Worm (Caenorhabditis elegans) whole organism, L4 larva: ENCODE data around the gene sra-4.

Source experiments
- F49E8.2 ChIP-seq: sonication (generic microtip); optimal IDR thresholded peaks from 2 replicates; lab custom pipeline; 2016; ENCODE audit warnings: missing compliant biosample characterization, mild to moderate bottlenecking, missing genetic modification characterization, borderline replicate concordance
- R02D3.7 ChIP-seq: fragments of 150-350 bp; sonication (generic microtip); optimal IDR thresholded peaks from 3 replicates; lab custom pipeline; 2014; ENCODE audit warnings: missing biosample characterization, missing genetic modification characterization
- Y75B8A.6 ChIP-seq: fragments of 200-800 bp; sonication (Bioruptor generic); IDR thresholded peaks from 2 replicates; pipeline ENCODE4 v1.3.6; 2022; ENCODE audit warnings: missing genetic modification reagents, missing genetic modification characterization, missing compliant biosample characterization
- aha-1 ChIP-seq: fragments of 150-350 bp; peaks from one replicate; lab custom pipeline; 2014; ENCODE audit warnings: missing biosample characterization, missing genetic modification characterization
- attf-4 ChIP-seq: sonication (generic microtip); optimal IDR thresholded peaks from 3 replicates; lab custom pipeline; 2017; ENCODE audit warnings: missing biosample characterization, missing genetic modification characterization
- ceh-28 ChIP-seq: fragments of 150-350 bp; optimal IDR thresholded peaks from 2 replicates; lab custom pipeline; 2014; ENCODE audit warnings: missing biosample characterization, missing genetic modification reagents, missing genetic modification characterization
- ceh-62 ChIP-seq: sonication (generic microtip); optimal IDR thresholded peaks from 2 replicates; lab custom pipeline; 2017; ENCODE audit warnings: missing biosample characterization, missing genetic modification characterization
- ctbp-1 ChIP-seq: fragments of 200-800 bp; sonication (Bioruptor generic); IDR thresholded peaks from 2 replicates; pipeline ENCODE4 v1.3.6; 2022; ENCODE audit warnings: missing genetic modification reagents, missing genetic modification characterization, missing compliant biosample characterization
- daf-16 ChIP-seq, 3 experiments: sonication (generic microtip); optimal IDR thresholded peaks; 2 replicates each; lab custom pipeline; 2016 to 2017; ENCODE audit warnings: missing genetic modification characterization in 3 of 3, missing genetic modification reagents in 3 of 3, mild to moderate bottlenecking in 2 of 3, missing compliant biosample characterization in 2 of 3, missing biosample characterization in 1 of 3, moderate library complexity in 1 of 3
- daf-19 ChIP-seq: fragments of 200-800 bp; sonication (Bioruptor generic); conservative IDR thresholded peaks from 2 replicates; pipeline ENCODE4 v1.3.6; 2022; ENCODE audit warnings: missing genetic modification characterization, missing compliant biosample characterization
- dmd-6 ChIP-seq: fragments of 200-800 bp; sonication (Bioruptor generic); IDR thresholded peaks from 2 replicates; pipeline ENCODE4 v1.3.6; 2022; ENCODE audit warnings: missing genetic modification reagents, missing genetic modification characterization, missing compliant biosample characterization
- dve-1 ChIP-seq: sonication (generic microtip); optimal IDR thresholded peaks from 2 replicates; lab custom pipeline; 2017; ENCODE audit warnings: antibody characterized with exemption, mild to moderate bottlenecking, missing genetic modification characterization, missing compliant biosample characterization; ENCODE audit not compliant: insufficient read depth
- egl-43 ChIP-seq: fragments of 200-800 bp; sonication (Bioruptor generic); IDR thresholded peaks from 2 replicates; pipeline ENCODE4 v1.3.6; 2022; ENCODE audit warnings: missing genetic modification reagents, missing genetic modification characterization, missing compliant biosample characterization
- gei-8 ChIP-seq: fragments of 200-800 bp; sonication (Bioruptor generic); optimal IDR thresholded peaks from 2 replicates; lab custom pipeline; 2018; ENCODE audit warnings: mild to moderate bottlenecking, missing genetic modification characterization, missing compliant biosample characterization
- hlh-11 ChIP-seq: fragments of 200-800 bp; sonication (Bioruptor generic); optimal IDR thresholded peaks from 2 replicates; lab custom pipeline; 2018; ENCODE audit warnings: mild to moderate bottlenecking, missing genetic modification characterization, missing compliant biosample characterization
- hlh-30 ChIP-seq: sonication (generic microtip); optimal IDR thresholded peaks from 2 replicates; lab custom pipeline; 2017; ENCODE audit warnings: antibody characterized with exemption, mild to moderate bottlenecking, missing genetic modification characterization, missing compliant biosample characterization; ENCODE audit not compliant: insufficient read depth
- hmg-1.1 ChIP-seq: fragments of 200-800 bp; sonication (Bioruptor generic); IDR thresholded peaks from 2 replicates; pipeline ENCODE4 v1.3.6; 2022; ENCODE audit warnings: missing genetic modification reagents, missing genetic modification characterization, missing compliant biosample characterization
- lsy-2 ChIP-seq, 2 experiments: fragments of 150-350 bp in 1 of 2; sonication (generic microtip) in 1 of 2; optimal IDR thresholded peaks; 2 replicates each; lab custom pipeline; 2014 to 2017; ENCODE audit warnings: missing biosample characterization in 2 of 2, missing genetic modification characterization in 2 of 2
- mdl-1 ChIP-seq, 2 experiments: fragments of 150-350 bp in 1 of 2; sonication (generic microtip) in 1 of 2; optimal IDR thresholded peaks; 2 replicates each; lab custom pipeline; 2014 to 2017; ENCODE audit warnings: missing biosample characterization in 2 of 2, missing genetic modification characterization in 2 of 2
- mdt-29 ChIP-seq: fragments of 200-800 bp; sonication (Bioruptor generic); IDR thresholded peaks from 2 replicates; pipeline ENCODE4 v1.3.6; 2022; ENCODE audit warnings: missing genetic modification reagents, missing genetic modification characterization, missing compliant biosample characterization
- mep-1 ChIP-seq: fragments of 150-350 bp; sonication (generic microtip); optimal IDR thresholded peaks from 3 replicates; lab custom pipeline; 2014; ENCODE audit warnings: missing biosample characterization, missing genetic modification characterization
- nhr-237 ChIP-seq: sonication (generic microtip); optimal IDR thresholded peaks from 2 replicates; lab custom pipeline; 2017; ENCODE audit warnings: missing biosample characterization, missing genetic modification characterization
- nhr-28 ChIP-seq: fragments of 150-350 bp; optimal IDR thresholded peaks from 2 replicates; lab custom pipeline; 2014; ENCODE audit warnings: missing biosample characterization, missing genetic modification characterization
- nhr-48 ChIP-seq: sonication (generic microtip); optimal IDR thresholded peaks from 2 replicates; lab custom pipeline; 2016; ENCODE audit warnings: mild to moderate bottlenecking, missing genetic modification characterization, missing compliant biosample characterization
- rbr-2 ChIP-seq: sonication (generic microtip); optimal IDR thresholded peaks from 2 replicates; lab custom pipeline; 2016; ENCODE audit warnings: missing genotype, missing genetic modification characterization, missing compliant biosample characterization
- snpc-4 ChIP-seq: fragments of 150-350 bp; optimal IDR thresholded peaks from 2 replicates; lab custom pipeline; 2014; ENCODE audit warnings: missing biosample characterization, missing genetic modification characterization
- spr-1 ChIP-seq: sonication (generic microtip); optimal IDR thresholded peaks from 2 replicates; lab custom pipeline; 2016; ENCODE audit warnings: mild to moderate bottlenecking, missing genetic modification characterization, missing compliant biosample characterization
- tag-97 ChIP-seq: fragments of 200-800 bp; sonication (Bioruptor generic); IDR thresholded peaks from 2 replicates; pipeline ENCODE4 v1.3.6; 2022; ENCODE audit warnings: missing genetic modification characterization, missing compliant biosample characterization
- tra-1 ChIP-seq: fragments of 200-800 bp; sonication (Bioruptor generic); IDR thresholded peaks from 2 replicates; pipeline ENCODE4 v1.3.6; 2022; ENCODE audit warnings: missing genetic modification reagents, missing genetic modification characterization, missing compliant biosample characterization
- unc-39 ChIP-seq: sonication (generic microtip); optimal IDR thresholded peaks from 2 replicates; lab custom pipeline; 2017; ENCODE audit warnings: missing biosample characterization, missing genetic modification characterization
- unc-62 ChIP-seq, 3 experiments: fragments of 150-350 bp in 1 of 3; sonication (generic microtip); optimal IDR thresholded peaks in 2 of 3; peaks in 1 of 3; 1 replicate in 1 of 3; 2 replicates in 2 of 3; lab custom pipeline; 2014 to 2017; ENCODE audit warnings: missing biosample characterization in 3 of 3, missing genetic modification characterization in 3 of 3, missing genetic modification reagents in 3 of 3, missing genotype in 1 of 3
- vab-7 ChIP-seq: fragments of 200-800 bp; sonication (Bioruptor generic); IDR thresholded peaks from 2 replicates; pipeline ENCODE4 v1.3.6; 2022; ENCODE audit warnings: missing genetic modification reagents, missing genetic modification characterization, missing compliant biosample characterization

sra-4 gene

DNA sequence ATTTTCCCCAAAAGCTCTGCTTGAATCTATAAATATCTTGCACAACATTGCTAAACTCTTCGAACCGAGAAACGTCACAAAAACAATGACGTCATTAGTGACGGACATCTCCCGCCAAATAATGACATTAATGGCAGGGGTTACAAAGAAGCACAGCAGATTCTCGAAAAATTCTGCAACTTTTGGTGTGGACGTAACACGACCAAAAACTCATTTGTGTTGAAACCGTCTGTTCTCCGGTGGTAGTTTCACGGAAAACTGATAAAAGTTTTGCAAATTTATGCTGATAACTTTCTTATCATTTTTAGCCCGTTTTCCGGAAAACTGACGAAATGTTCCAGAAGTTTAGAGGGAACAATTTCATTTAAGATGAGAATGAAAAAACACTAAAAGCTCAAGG is 44.1 kb downstream of the sra-4 start (continued):
- TF ChIP-seq snpc-4 (tag; lab: Kevin White, UChicago) (no peak), mdt-29 (GFP tag; lab: Robert Waterston, UW) (0 out of 2 replicates have a peak, but pooled peaks have one; percentile 25), dve-1 (tag; lab: Kevin White, UChicago) (peak; percentile 32), daf-19 (GFP tag; lab: Robert Waterston, UW) (no peak), nhr-237 (tag; lab: Kevin White, UChicago) (no peak), rbr-2 (tag; lab: Kevin White, UChicago) (no peak), daf-16 (GFP tag; optimal IDR thresholded peaks at IDR 0.05; lab: Kevin White, UChicago) (no peak), daf-16 (tag; optimal IDR thresholded peaks at IDR 0.05; lab: Kevin White, UChicago) (peak; percentile 31), Y75B8A.6 (GFP tag; lab: Robert Waterston, UW) (no peak), unc-39 (no peak), F49E8.2 (tag; lab: Kevin White, UChicago) (no peak), ceh-62 (no peak), spr-1 (no peak)

DNA sequence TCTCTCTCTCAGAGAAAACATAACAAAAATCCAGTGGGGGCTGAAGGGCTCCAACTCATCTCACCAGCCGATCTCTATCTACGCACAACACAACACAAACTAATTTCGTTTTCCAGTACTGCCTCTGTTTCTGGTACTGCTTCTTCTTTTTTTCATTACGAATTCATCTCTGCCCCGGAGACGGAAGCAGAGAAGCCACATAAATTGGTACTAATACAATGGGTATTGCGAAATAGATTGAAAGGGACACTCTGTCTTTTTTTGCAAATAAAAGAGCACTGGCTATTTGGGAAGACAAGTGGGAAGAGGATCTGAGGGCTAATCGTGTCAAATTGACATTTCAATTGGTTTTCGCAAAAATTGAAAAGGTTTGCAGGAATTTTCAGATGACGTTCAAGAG is 45.4 kb downstream of the sra-4 start:
- TF ChIP-seq R02D3.7 (tag; lab: Kevin White, UChicago): no peak
- peak; percentile 52; the same call in 1 of the 2 replicates for TF ChIP-seq ctbp-1 (GFP tag; lab: Robert Waterston, UW)
- TF ChIP-seq lsy-2 (tag; optimal IDR thresholded peaks at IDR 0.05; lab: Kevin White, UChicago): peak in 1 of 2 experiments; percentile 14
- TF ChIP-seq ceh-28 (tag; lab: Kevin White, UChicago): no peak
- TF ChIP-seq nhr-48 (tag; lab: Kevin White, UChicago): no peak
- TF ChIP-seq hlh-30 (tag; lab: Kevin White, UChicago): no peak
- peak; percentile 25 for TF ChIP-seq mep-1 (tag; lab: Kevin White, UChicago)
- TF ChIP-seq hmg-1.1: no peak
- TF ChIP-seq tra-1 (GFP tag; lab: Robert Waterston, UW): no peak
- TF ChIP-seq egl-43 (GFP tag; lab: Robert Waterston, UW): no peak
- TF ChIP-seq, all 104 proteins: peak for 3

DNA sequence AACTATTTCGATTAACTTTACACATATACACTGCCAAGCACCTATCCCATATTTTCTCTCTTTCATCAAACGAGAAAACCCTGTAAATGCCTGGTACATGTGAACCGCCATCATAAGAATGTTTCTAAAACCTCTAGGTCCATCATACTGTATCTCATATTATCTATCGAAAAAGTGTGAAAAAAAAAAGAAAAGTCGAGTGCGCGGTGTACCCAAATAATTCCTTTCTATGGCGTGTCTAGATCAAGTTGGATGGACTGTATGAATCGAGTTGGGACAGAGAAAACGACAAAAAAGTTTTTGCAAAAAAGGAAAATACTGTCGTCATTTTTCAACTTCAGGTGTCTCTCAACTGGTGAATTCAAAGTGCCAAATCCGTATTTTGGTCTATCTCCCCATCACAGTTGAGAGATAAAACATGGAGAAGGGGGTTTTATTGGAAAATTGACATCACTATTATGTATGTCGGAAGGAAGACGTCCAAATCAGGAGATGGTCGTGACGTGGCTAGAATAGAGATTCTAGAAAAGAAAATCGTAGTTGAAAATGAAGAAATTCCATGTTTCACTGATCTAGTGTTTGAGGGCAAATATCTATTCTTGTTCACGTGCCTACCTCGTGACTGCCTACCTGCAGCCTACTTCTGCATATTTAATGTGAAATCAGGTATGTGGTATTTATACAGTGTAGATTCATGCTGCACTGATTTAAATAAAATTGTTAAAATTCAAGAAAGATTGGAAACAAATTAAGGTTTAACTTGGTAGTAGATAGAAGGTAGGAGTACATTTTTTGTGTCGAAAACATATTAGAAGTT is 49.2 kb downstream of the sra-4 start:
- TF ChIP-seq hlh-30 (tag; lab: Kevin White, UChicago) (peak; percentile 56), mdl-1 (tag; optimal IDR thresholded peaks at IDR 0.05; lab: Kevin White, UChicago) (peak in 1 of 2 experiments; percentile 25), tra-1 (GFP tag; lab: Robert Waterston, UW) (0 out of 2 replicates have a peak, but pooled peaks have one; percentile 61), attf-4 (no peak), nhr-28 (peak; percentile 31), hlh-11 (peak; percentile 30), aha-1 (tag; lab: Kevin White, UChicago) (peak; percentile 93), dmd-6 (GFP tag; lab: Robert Waterston, UW) (peak; percentile 46), gei-8 (peak; percentile 5), nhr-48 (tag; lab: Kevin White, UChicago) (peak; percentile 97), vab-7 (GFP tag; lab: Robert Waterston, UW) (no peak), tag-97 (GFP tag; lab: Robert Waterston, UW) (no peak), unc-62 (GFP tag; optimal IDR thresholded peaks at IDR 0.05 in 1 of 2; lab: Kevin White, UChicago) (peak in 1 of 2 experiments; percentile 59), unc-62 (tag; optimal IDR thresholded peaks at IDR 0.05; lab: Kevin White, UChicago) (no peak)
